Fruit fly (Drosophila melanogaster) whole organism, embryonic: ENCODE results near the gene RpL8.
A peak's percentile ranks its signal among the peaks of the same experiment; 100 is the strongest.

Experiments
- Abd-B ChIP-seq: fragments of 200-800 bp; sonication (Bioruptor generic); optimal IDR thresholded peaks from 2 replicates; lab custom pipeline; 2018; ENCODE audit warnings: missing biosample characterization, mild to moderate bottlenecking, missing genetic modification characterization, moderate library complexity
- Atf3 ChIP-seq: fragments of 200-800 bp; sonication (Bioruptor generic); optimal IDR thresholded peaks from 3 replicates; lab custom pipeline; 2016; ENCODE audit warnings: missing biosample characterization, missing genetic modification characterization
- CG10979 ChIP-seq: fragments of 200-800 bp; sonication (Bioruptor generic); optimal IDR thresholded peaks from 2 replicates; lab custom pipeline; 2018; ENCODE audit warnings: missing biosample characterization, mild to moderate bottlenecking, missing genetic modification characterization, moderate library complexity
- CG11398 ChIP-seq: fragments of 200-800 bp; sonication (Bioruptor generic); optimal IDR thresholded peaks from 2 replicates; lab custom pipeline; 2016; ENCODE audit warnings: missing biosample characterization, missing genetic modification characterization
- CG11695 ChIP-seq: fragments of 200-800 bp; sonication (Bioruptor generic); IDR thresholded peaks from 3 replicates; pipeline ENCODE4 v1.3.6; 2022; ENCODE audit warnings: missing biosample characterization, missing genetic modification characterization
- CG14441 ChIP-seq: fragments of 200-800 bp; sonication (Bioruptor generic); IDR thresholded peaks from 2 replicates; pipeline ENCODE4 v1.3.6; 2022; ENCODE audit warnings: missing biosample characterization, missing genetic modification characterization
- CG14965 ChIP-seq: fragments of 200-800 bp; sonication (Bioruptor generic); optimal IDR thresholded peaks from 2 replicates; lab custom pipeline; 2016; ENCODE audit warnings: missing biosample characterization, missing genetic modification characterization, borderline replicate concordance
- CG15073 ChIP-seq: fragments of 200-800 bp; sonication (Bioruptor generic); optimal IDR thresholded peaks from 2 replicates; lab custom pipeline; 2016; ENCODE audit warnings: missing biosample characterization, missing genetic modification characterization
- CG15269 ChIP-seq: fragments of 200-800 bp; sonication (Bioruptor generic); optimal IDR thresholded peaks from 2 replicates; lab custom pipeline; 2018; ENCODE audit warnings: missing biosample characterization, mild to moderate bottlenecking, missing genetic modification characterization, moderate library complexity
- CG16863 ChIP-seq: fragments of 200-800 bp; sonication (Bioruptor generic); optimal IDR thresholded peaks from 3 replicates; lab custom pipeline; 2016; ENCODE audit warnings: missing biosample characterization, missing genetic modification characterization
- CG17328 ChIP-seq: fragments of 200-800 bp; sonication (Bioruptor generic); IDR thresholded peaks from 2 replicates; pipeline ENCODE4 v1.3.6; 2022; ENCODE audit warnings: missing biosample characterization, missing genetic modification characterization
- CG17359 ChIP-seq: fragments of 200-800 bp; sonication (Bioruptor generic); optimal IDR thresholded peaks from 3 replicates; lab custom pipeline; 2018; ENCODE audit warnings: missing biosample characterization, mild to moderate bottlenecking, missing genetic modification characterization, moderate library complexity
- CG17361 ChIP-seq: fragments of 200-800 bp; sonication (Bioruptor generic); IDR thresholded peaks from 3 replicates; pipeline ENCODE4 v1.3.6; 2022; ENCODE audit warnings: missing biosample characterization, missing genetic modification characterization
- CG2120 ChIP-seq: fragments of 200-800 bp; sonication (Bioruptor generic); optimal IDR thresholded peaks from 3 replicates; lab custom pipeline; 2016; ENCODE audit warnings: missing biosample characterization, missing genetic modification characterization
- CG3995 ChIP-seq: fragments of 200-800 bp; sonication (Bioruptor generic); optimal IDR thresholded peaks from 3 replicates; lab custom pipeline; 2016; ENCODE audit warnings: missing biosample characterization, missing genetic modification characterization
- CG43689 ChIP-seq: fragments of 200-800 bp; sonication (Bioruptor generic); IDR thresholded peaks from 2 replicates; pipeline ENCODE4 v1.3.6; 2022; ENCODE audit warnings: missing biosample characterization, missing genetic modification characterization
- CG4424 ChIP-seq: fragments of 200-800 bp; sonication (Bioruptor generic); optimal IDR thresholded peaks from 3 replicates; lab custom pipeline; 2016; ENCODE audit warnings: missing biosample characterization, missing genetic modification characterization
- CG7357 ChIP-seq: fragments of 200-800 bp; sonication (Bioruptor generic); IDR thresholded peaks from 3 replicates; pipeline ENCODE4 v1.3.6; 2022; ENCODE audit warnings: missing biosample characterization, missing genetic modification characterization
- CG7372 ChIP-seq: fragments of 200-800 bp; sonication (Bioruptor generic); IDR thresholded peaks from 2 replicates; pipeline ENCODE4 v1.3.6; 2022; ENCODE audit warnings: missing biosample characterization, missing genetic modification characterization
- CG8359 ChIP-seq: fragments of 200-800 bp; sonication (Bioruptor generic); optimal IDR thresholded peaks from 2 replicates; lab custom pipeline; 2017; ENCODE audit warnings: missing biosample characterization, mild to moderate bottlenecking, missing genetic modification characterization, borderline replicate concordance
- CoRest ChIP-seq: fragments of 200-800 bp; sonication (Bioruptor generic); optimal IDR thresholded peaks from 3 replicates; lab custom pipeline; 2018; ENCODE audit warnings: missing biosample characterization, mild to moderate bottlenecking, missing genetic modification characterization, moderate library complexity
- D ChIP-seq, 2 experiments: fragments of 200-800 bp in 1 of 2; fragments of >200 bp in 1 of 2; sonication (Bioruptor generic) in 1 of 2; optimal IDR thresholded peaks; 2 replicates in 1 of 2; 3 replicates in 1 of 2; lab custom pipeline; 2017; ENCODE audit warnings: mild to moderate bottlenecking in 1 of 2, missing biosample characterization in 1 of 2, missing genetic modification characterization in 1 of 2, missing genetic modification reagents in 1 of 2
- Dbx ChIP-seq: fragments of 200-800 bp; sonication (Bioruptor generic); IDR thresholded peaks from 3 replicates; pipeline ENCODE4 v1.3.6; 2022; ENCODE audit warnings: missing biosample characterization, missing genetic modification characterization
- HLH4C ChIP-seq: fragments of 200-800 bp; sonication (Bioruptor generic); IDR thresholded peaks from 3 replicates; pipeline ENCODE4 v1.3.6; 2022; ENCODE audit warnings: missing biosample characterization, missing genetic modification characterization; ENCODE audit not compliant: partially characterized antibody
- Hey ChIP-seq: fragments of 200-800 bp; sonication (Bioruptor generic); optimal IDR thresholded peaks from 3 replicates; lab custom pipeline; 2018; ENCODE audit warnings: missing biosample characterization, mild to moderate bottlenecking, missing genetic modification characterization
- Hr3 ChIP-seq: fragments of 200-800 bp; sonication (Bioruptor generic); optimal IDR thresholded peaks from 3 replicates; lab custom pipeline; 2016; ENCODE audit warnings: missing biosample characterization, missing genetic modification characterization
- NFAT ChIP-seq: fragments of 200-800 bp; sonication (Bioruptor generic); IDR thresholded peaks from 2 replicates; pipeline ENCODE4 v1.3.6; 2022; ENCODE audit warnings: missing biosample characterization, missing genetic modification characterization
- Nf-YC ChIP-seq: fragments of 200-800 bp; optimal IDR thresholded peaks from 3 replicates; lab custom pipeline; 2019; ENCODE audit warnings: missing biosample characterization, mild to moderate bottlenecking, missing genetic modification characterization, moderate library complexity
- Oli ChIP-seq: fragments of 200-800 bp; sonication (Bioruptor generic); optimal IDR thresholded peaks from 2 replicates; lab custom pipeline; 2018; ENCODE audit warnings: missing biosample characterization, mild to moderate bottlenecking, missing genetic modification characterization, moderate library complexity
- Pdp1 ChIP-seq, 2 experiments: fragments of 200-800 bp; sonication (Bioruptor generic); optimal IDR thresholded peaks; 3 replicates each; lab custom pipeline; 2016; ENCODE audit warnings: missing biosample characterization in 2 of 2, missing genetic modification characterization in 2 of 2, mild to moderate bottlenecking in 1 of 2, moderate library complexity in 1 of 2
- Ptx1 ChIP-seq: fragments of 200-800 bp; sonication (Bioruptor generic); IDR thresholded peaks from 2 replicates; pipeline ENCODE4 v1.3.6; 2022; ENCODE audit warnings: missing biosample characterization, missing genetic modification characterization
- Ssrp ChIP-seq: fragments of 200-800 bp; sonication (Bioruptor generic); optimal IDR thresholded peaks from 2 replicates; lab custom pipeline; 2018; ENCODE audit warnings: missing biosample characterization, mild to moderate bottlenecking, missing genetic modification characterization, moderate library complexity
- cas ChIP-seq: fragments of 200-800 bp; sonication (Bioruptor generic); IDR thresholded peaks from 2 replicates; pipeline ENCODE4 v1.3.6; 2022; ENCODE audit warnings: missing biosample characterization, missing genetic modification characterization
- chif ChIP-seq, 2 experiments: fragments of 200-800 bp; sonication (Bioruptor generic); optimal IDR thresholded peaks; 3 replicates each; lab custom pipeline; 2016; ENCODE audit warnings: missing biosample characterization in 2 of 2, missing genetic modification characterization in 2 of 2
- gem ChIP-seq: fragments of 200-800 bp; sonication (Bioruptor generic); optimal IDR thresholded peaks from 2 replicates; lab custom pipeline; 2019; ENCODE audit warnings: missing biosample characterization, mild to moderate bottlenecking, missing genetic modification characterization, moderate library complexity
- hbn ChIP-seq: fragments of 200-800 bp; sonication (Bioruptor generic); IDR thresholded peaks from 2 replicates; pipeline ENCODE4 v1.3.6; 2022; ENCODE audit warnings: missing biosample characterization, missing genetic modification characterization; ENCODE audit not compliant: partially characterized antibody
- hkb ChIP-seq, 2 experiments: fragments of 200-800 bp in 1 of 2; fragments of >200 bp in 1 of 2; sonication (Bioruptor generic) in 1 of 2; IDR thresholded peaks in 1 of 2; optimal IDR thresholded peaks in 1 of 2; 2 replicates each; pipeline versions ENCODE4 v1.3.6 to Lab custom; 2017 to 2022; ENCODE audit warnings: missing biosample characterization in 1 of 2, missing genetic modification characterization in 1 of 2
- jigr1 ChIP-seq: fragments of 200-800 bp; sonication (Bioruptor generic); IDR thresholded peaks from 3 replicates; pipeline ENCODE4 v1.3.6; 2022; ENCODE audit warnings: missing biosample characterization, missing genetic modification characterization
- lbe ChIP-seq: fragments of 200-800 bp; sonication (Bioruptor generic); optimal IDR thresholded peaks from 2 replicates; lab custom pipeline; 2016; ENCODE audit warnings: missing biosample characterization, mild to moderate bottlenecking, missing genetic modification characterization
- maf-S ChIP-seq: fragments of 200-800 bp; sonication (Bioruptor generic); optimal IDR thresholded peaks from 2 replicates; lab custom pipeline; 2016; ENCODE audit warnings: missing biosample characterization, missing genetic modification characterization
- mam ChIP-seq: fragments of 200-800 bp; sonication (Bioruptor generic); optimal IDR thresholded peaks from 3 replicates; lab custom pipeline; 2016; ENCODE audit warnings: missing biosample characterization, missing genetic modification characterization
- salm ChIP-seq: fragments of 200-800 bp; sonication (Bioruptor generic); optimal IDR thresholded peaks from 2 replicates; lab custom pipeline; 2018; ENCODE audit warnings: missing biosample characterization, mild to moderate bottlenecking, missing genetic modification characterization
- scrt ChIP-seq: fragments of 200-800 bp; sonication (Bioruptor generic); optimal IDR thresholded peaks from 2 replicates; lab custom pipeline; 2018; ENCODE audit warnings: missing biosample characterization, mild to moderate bottlenecking, missing genetic modification characterization, moderate library complexity
- sug ChIP-seq: fragments of 200-800 bp; optimal IDR thresholded peaks from 2 replicates; lab custom pipeline; 2019; ENCODE audit warnings: missing biosample characterization, mild to moderate bottlenecking, missing genetic modification characterization, moderate library complexity
- trem ChIP-seq: fragments of 200-800 bp; optimal IDR thresholded peaks from 3 replicates; lab custom pipeline; 2019; ENCODE audit warnings: missing biosample characterization, mild to moderate bottlenecking, missing genetic modification characterization, moderate library complexity
- tx ChIP-seq: fragments of 200-800 bp; sonication (Bioruptor generic); optimal IDR thresholded peaks from 2 replicates; lab custom pipeline; 2016; ENCODE audit warnings: missing biosample characterization, missing genetic modification characterization
- wor ChIP-seq: fragments of 200-800 bp; sonication (Bioruptor generic); IDR thresholded peaks from 2 replicates; pipeline ENCODE4 v1.3.6; 2022; ENCODE audit warnings: missing biosample characterization, missing genetic modification characterization
- zen ChIP-seq: fragments of 200-800 bp; sonication (Bioruptor generic); optimal IDR thresholded peaks from 3 replicates; lab custom pipeline; 2018; ENCODE audit warnings: missing biosample characterization, mild to moderate bottlenecking, missing genetic modification characterization, moderate library complexity

RpL8 gene

dm6 chr3L:2589167-2589910 is 2.1 kb downstream of the RpL8 start, which contains the start of gene dos (continued):
- TF ChIP-seq sug (peak; percentile 69), maf-S (GFP tag; lab: Kevin White, UChicago) (peak; percentile 13), zen (tag; lab: Kevin White, UChicago) (peak; percentile 62), trem (tag; lab: Kevin White, UChicago) (peak; percentile 90), CG14965 (GFP tag; lab: Kevin White, UChicago) (no peak), CoRest (tag; lab: Kevin White, UChicago) (peak; percentile 52), CG11695 (no peak), CG17328 (GFP tag; lab: Robert Waterston, UW) (no peak), Oli (tag; lab: Kevin White, UChicago) (no peak), lbe (GFP tag; lab: Kevin White, UChicago) (peak; percentile 77), Dbx (GFP tag; lab: Robert Waterston, UW) (peak; percentile 62; the same call in 2 of the 3 replicates), cas (GFP tag; lab: Robert Waterston, UW) (no peak), Ssrp (tag; lab: Kevin White, UChicago) (peak; percentile 15), D (optimal IDR thresholded peaks at IDR 0.05; lab: Kevin White, UChicago) (no peak), D (GFP tag; optimal IDR thresholded peaks at IDR 0.05; lab: Kevin White, UChicago) (no peak), CG11398 (GFP tag; lab: Kevin White, UChicago) (no peak), CG2120 (GFP tag; lab: Kevin White, UChicago) (peak; percentile 70), Nf-YC (tag; lab: Kevin White, UChicago) (peak; percentile 70), gem (tag; lab: Kevin White, UChicago) (peak; percentile 55), tx (GFP tag; lab: Kevin White, UChicago) (peak; percentile 5), CG17359 (tag; lab: Kevin White, UChicago) (peak; percentile 22), CG16863 (GFP tag; lab: Kevin White, UChicago) (no peak), CG15269 (tag; lab: Kevin White, UChicago) (peak; percentile 33), chif (GFP tag; optimal IDR thresholded peaks at IDR 0.05; lab: Kevin White, UChicago) (peak in 1 of 2 experiments; percentile 19), NFAT (GFP tag; lab: Robert Waterston, UW) (0 out of 2 replicates have a peak, but pooled peaks have one; percentile 19), salm (tag; lab: Kevin White, UChicago) (no peak), CG7372 (no peak), CG43689 (no peak), mam (GFP tag; lab: Kevin White, UChicago) (no peak), CG8359 (GFP tag; lab: Kevin White, UChicago) (peak; percentile 6), hkb (optimal IDR thresholded peaks at IDR 0.05; lab: Kevin White, UChicago) (no peak), hkb (GFP tag; IDR thresholded peaks at IDR 0.05; lab: Robert Waterston, UW) (no peak), CG10979 (tag; lab: Kevin White, UChicago) (peak; percentile 34), Hey (tag; lab: Kevin White, UChicago) (no peak), Pdp1 (GFP tag; optimal IDR thresholded peaks at IDR 0.05; lab: Kevin White, UChicago) (peak; percentile 34 to 37), CG7357 (no peak), HLH4C (GFP tag; lab: Robert Waterston, UW) (peak; percentile 75), CG4424 (GFP tag; lab: Kevin White, UChicago) (peak; percentile 55), wor (GFP tag; lab: Robert Waterston, UW) (no peak), Abd-B (no peak), Ptx1 (no peak), Atf3 (GFP tag; lab: Kevin White, UChicago) (no peak), CG17361 (GFP tag; lab: Robert Waterston, UW) (peak; percentile 72), CG3995 (GFP tag; lab: Kevin White, UChicago) (peak; percentile 40), CG15073 (GFP tag; lab: Kevin White, UChicago) (no peak), Hr3 (peak; percentile 20), hbn (GFP tag; lab: Robert Waterston, UW) (peak; percentile 70), jigr1 (GFP tag; lab: Robert Waterston, UW) (no peak), CG14441 (GFP tag; lab: Robert Waterston, UW) (no peak), scrt (peak; percentile 29)
